Worm (Caenorhabditis elegans): ENCODE results near the gene arrd-11.

- no peak for TF ChIP-seq elt-3 (tag; optimal IDR thresholded peaks at IDR 0.05)
- no peak for TF ChIP-seq elt-2 (tag; optimal IDR thresholded peaks at IDR 0.05)
- TF ChIP-seq lin-13 (GFP tag; optimal IDR thresholded peaks at IDR 0.05) = no peak
- TF ChIP-seq skn-1 (tag; optimal IDR thresholded peaks at IDR 0.05) = no peak
- no peak for TF ChIP-seq blmp-1 (tag; optimal IDR thresholded peaks at IDR 0.05)
- no peak for TF ChIP-seq tlp-1 (tag; optimal IDR thresholded peaks at IDR 0.05)
These were observed 37.4 kb upstream of the arrd-11 start, which contains the start of the genes Y54G9A.7 and bub-3 for ce11 chrII:13725793-13726192.

Data from whole organism, L1 larva.